Worm (Caenorhabditis elegans) whole organism, L2 larva: Measurements from ENCODE around the gene gnrr-3.

Source experiments
- F13H6.1 ChIP-seq: sonication (generic microtip); optimal IDR thresholded peaks from 2 replicates; lab custom pipeline; 2016; ENCODE audit warnings: missing genetic modification characterization, missing compliant biosample characterization
- lin-13 ChIP-seq: fragments of 150-350 bp; optimal IDR thresholded peaks from 2 replicates; lab custom pipeline; 2014; ENCODE audit warnings: missing biosample characterization, missing genetic modification reagents, missing genetic modification characterization

DNA sequence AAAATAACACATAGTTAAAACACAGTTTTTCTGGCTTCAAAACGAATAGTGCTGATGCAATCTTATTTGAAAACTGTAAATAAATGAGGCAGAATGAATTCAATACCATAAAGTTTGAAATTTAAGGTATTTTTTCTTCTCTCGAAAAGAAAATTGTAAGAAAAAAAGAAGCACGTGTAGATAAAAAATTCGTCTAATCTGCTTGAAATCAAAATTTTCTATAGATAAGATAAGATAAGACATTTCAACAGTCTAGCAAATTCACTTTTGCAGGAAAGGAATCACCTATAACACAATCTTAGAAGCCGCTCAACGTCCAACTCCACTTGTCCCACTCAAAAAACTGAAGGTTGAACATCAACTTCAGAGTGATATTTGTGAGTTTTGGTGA is 5.1 kb downstream of the gnrr-3 start:
- TF ChIP-seq F13H6.1 (tag; lab: Kevin White, UChicago) (no peak), lin-13 (no peak)
